Worm (Caenorhabditis elegans): ENCODE measurements around the gene C06G4.4.
A peak's percentile ranks its signal among the peaks of the same experiment; 100 is the strongest.

Gene C06G4.4

DNA sequence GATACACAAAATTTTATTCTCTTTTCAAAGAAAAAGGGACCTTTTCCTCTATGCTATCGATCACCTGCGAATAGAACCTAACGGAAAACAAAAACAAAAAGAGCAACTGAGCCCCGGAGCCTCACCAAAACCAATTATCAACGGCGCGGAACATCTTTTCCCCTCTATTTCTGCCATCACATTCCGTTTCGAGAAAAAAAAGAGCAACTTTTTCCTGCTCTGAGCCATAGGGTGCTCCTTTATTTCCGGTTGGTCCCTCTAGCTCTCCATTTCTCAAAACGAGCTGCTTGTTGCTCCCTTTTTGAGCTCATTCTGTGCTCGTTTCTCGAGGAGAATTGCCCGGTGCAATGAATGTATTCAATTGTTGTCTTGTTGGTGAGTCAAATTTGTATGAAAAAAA lies 2.0 kb upstream of the C06G4.4 start, which contains the start of gene clp-1:
Gene clp-1, plus strand, starts transcription at position 301 of the 400 bp plus-strand sequence.
- no peak for TF ChIP-seq lsy-2 (tag; optimal IDR thresholded peaks at IDR 0.05)
- peak; percentile 44 for TF ChIP-seq lin-14 (GFP tag; optimal IDR thresholded peaks at IDR 0.05)
- TF ChIP-seq nhr-85 (tag) = peak; percentile 11
- TF ChIP-seq jun-1 (tag; optimal IDR thresholded peaks at IDR 0.05) = no peak

DNA sequence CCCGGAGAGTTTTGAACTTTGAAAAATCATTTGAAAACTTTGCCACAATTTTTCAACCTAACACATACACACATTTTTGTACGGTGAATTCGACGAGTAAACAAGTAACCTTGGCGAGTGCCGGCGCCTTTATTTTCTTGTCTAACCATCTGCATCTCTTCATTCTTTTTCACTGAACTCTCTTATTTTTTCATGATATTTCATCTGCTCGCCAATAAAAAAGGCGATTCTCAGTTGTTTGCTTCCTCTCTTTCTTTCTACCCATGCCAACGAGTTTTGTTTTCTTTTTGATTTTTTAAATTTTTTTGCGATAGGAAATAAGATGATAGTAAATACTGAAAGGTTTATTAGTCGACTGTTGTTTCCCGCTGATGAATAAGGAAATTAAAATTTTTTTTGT lies 1.1 kb upstream of the C06G4.4 start:
- TF ChIP-seq sox-4 (tag; optimal IDR thresholded peaks at IDR 0.05) = no peak
- TF ChIP-seq ceh-63 (GFP tag; optimal IDR thresholded peaks at IDR 0.05) = no peak
- TF ChIP-seq nhr-20 (tag; optimal IDR thresholded peaks at IDR 0.05) = peak; percentile 78
- no peak for TF ChIP-seq Y116A8C.19 (tag; optimal IDR thresholded peaks at IDR 0.05; ENCODE audit: borderline replicate concordance)
- no peak for TF ChIP-seq lin-39 (tag; optimal IDR thresholded peaks at IDR 0.05)
- no peak for TF ChIP-seq mef-2 (tag; optimal IDR thresholded peaks at IDR 0.05)
- no peak for TF ChIP-seq C34B4.2 (tag; optimal IDR thresholded peaks at IDR 0.05)
- TF ChIP-seq nhr-47 (tag; optimal IDR thresholded peaks at IDR 0.05) = peak; percentile 60
- peak; percentile 86 for TF ChIP-seq lin-14 (GFP tag; optimal IDR thresholded peaks at IDR 0.05)
- peak; percentile 37 for TF ChIP-seq xbp-1 (tag; optimal IDR thresholded peaks at IDR 0.05)
- peak; percentile 61 for TF ChIP-seq nhr-77 (tag; optimal IDR thresholded peaks at IDR 0.05)
- TF ChIP-seq fkh-8 (tag; optimal IDR thresholded peaks at IDR 0.05) = no peak
- no peak for TF ChIP-seq mdl-1 (tag; optimal IDR thresholded peaks at IDR 0.05)
- TF ChIP-seq mab-9 (GFP tag; IDR thresholded peaks at IDR 0.05) = no peak
- TF ChIP-seq zag-1 (tag; optimal IDR thresholded peaks at IDR 0.05) = no peak
- no peak for TF ChIP-seq unc-98 (GFP tag; IDR thresholded peaks at IDR 0.05)
- peak; percentile 56 for TF ChIP-seq irx-1 (tag; optimal IDR thresholded peaks at IDR 0.05)
- no peak for TF ChIP-seq pax-3 (tag; optimal IDR thresholded peaks at IDR 0.05)
- peak; percentile 40 for TF ChIP-seq F16B12.6 (tag; optimal IDR thresholded peaks at IDR 0.05)
- no peak for TF ChIP-seq pqm-1 (tag; optimal IDR thresholded peaks at IDR 0.05)
- peak; percentile 68 to 79 for TF ChIP-seq efl-1 (optimal IDR thresholded peaks at IDR 0.05)
- peak; percentile 46 to 92 for TF ChIP-seq efl-1 (GFP tag; optimal IDR thresholded peaks at IDR 0.05 in 1 of 2)
- no peak for TF ChIP-seq aha-1 (tag; optimal IDR thresholded peaks at IDR 0.05)
- peak; percentile 46 for TF ChIP-seq blmp-1 (tag; optimal IDR thresholded peaks at IDR 0.05)
- TF ChIP-seq dpl-1 (GFP tag; optimal IDR thresholded peaks at IDR 0.05) = peak; percentile 20 to 46 (median 26)
- no peak for TF ChIP-seq hlh-4 (tag; optimal IDR thresholded peaks at IDR 0.05)
- peak; percentile 68 for TF ChIP-seq nhr-19 (GFP tag; conservative IDR thresholded peaks at IDR 0.05)
- no peak for TF ChIP-seq sptf-1 (tag; optimal IDR thresholded peaks at IDR 0.05)
- TF ChIP-seq ceh-8 (GFP tag; optimal IDR thresholded peaks at IDR 0.05) = no peak
- no peak for TF ChIP-seq fkh-4 (tag; optimal IDR thresholded peaks at IDR 0.05; ENCODE audit: borderline replicate concordance)
- peak; percentile 90 for TF ChIP-seq nhr-85 (tag)
- TF ChIP-seq nhr-237 (tag; optimal IDR thresholded peaks at IDR 0.05) = no peak
- no peak for TF ChIP-seq unc-62 (GFP tag; optimal IDR thresholded peaks at IDR 0.05)
- no peak for TF ChIP-seq egl-13 (tag; optimal IDR thresholded peaks at IDR 0.05)
- no peak for TF ChIP-seq sup-37 (GFP tag; optimal IDR thresholded peaks at IDR 0.05)
- peak; percentile 51 for TF ChIP-seq tbx-2 (tag; optimal IDR thresholded peaks at IDR 0.05)
- TF ChIP-seq C16A3.4 (tag; optimal IDR thresholded peaks at IDR 0.05) = peak; percentile 45
- peak; percentile 66 for TF ChIP-seq nhr-90 (tag; optimal IDR thresholded peaks at IDR 0.05; ENCODE audit: poor library complexity)
- no peak for TF ChIP-seq lir-3 (tag; optimal IDR thresholded peaks at IDR 0.05; ENCODE audit: poor library complexity)
- TF ChIP-seq grh-1 (GFP tag; IDR thresholded peaks at IDR 0.05) = no peak
- TF ChIP-seq jun-1 (tag; optimal IDR thresholded peaks at IDR 0.05) = peak; percentile 26
- TF ChIP-seq ceh-82 (tag; optimal IDR thresholded peaks at IDR 0.05) = peak; percentile 2 to 31 (median 5)
- TF ChIP-seq ces-1 (GFP tag; optimal IDR thresholded peaks at IDR 0.05) = no peak
- TF ChIP-seq alr-1 (tag; optimal IDR thresholded peaks at IDR 0.05; ENCODE audit: borderline replicate concordance) = no peak
- no peak for TF ChIP-seq efl-3 (GFP tag; optimal IDR thresholded peaks at IDR 0.05)
- TF ChIP-seq nhr-11 (tag; optimal IDR thresholded peaks at IDR 0.05) = no peak
- peak; percentile 57 to 67 for TF ChIP-seq lsy-2 (tag; optimal IDR thresholded peaks at IDR 0.05)
- TF ChIP-seq vab-15 (tag; optimal IDR thresholded peaks at IDR 0.05) = no peak
- no peak for TF ChIP-seq hpl-2 (GFP tag; optimal IDR thresholded peaks at IDR 0.05)
- TF ChIP-seq ztf-4 (tag; optimal IDR thresholded peaks at IDR 0.05) = no peak
- peak; percentile 33 for TF ChIP-seq lin-13 (GFP tag; optimal IDR thresholded peaks at IDR 0.05)

All from whole organism, L1 larva.